Worm (Caenorhabditis elegans) whole organism, early embryonic: Measurements from ENCODE around the gene far-6.

Source experiments
- B0310.2 ChIP-seq: sonication (generic microtip); optimal IDR thresholded peaks from 2 replicates; lab custom pipeline; 2016; ENCODE audit warnings: mild to moderate bottlenecking, missing genetic modification characterization, missing compliant biosample characterization
- ama-1 ChIP-seq: fragments of 150-350 bp; optimal IDR thresholded peaks from 2 replicates; lab custom pipeline; 2014
- hnd-1 ChIP-seq: sonication (generic microtip); optimal IDR thresholded peaks from 2 replicates; lab custom pipeline; 2016; ENCODE audit warnings: missing genetic modification characterization, missing compliant biosample characterization
- pes-1 ChIP-seq: fragments of 200-800 bp; sonication (Bioruptor generic); IDR thresholded peaks from 2 replicates; pipeline ENCODE4 v1.3.6; 2022; ENCODE audit warnings: missing genetic modification reagents, missing genetic modification characterization, missing compliant biosample characterization
- sea-1 ChIP-seq: fragments of 200-800 bp; sonication (Bioruptor generic); conservative IDR thresholded peaks from 2 replicates; pipeline ENCODE4 v1.3.6; 2022; ENCODE audit warnings: missing genetic modification characterization, missing compliant biosample characterization

DNA sequence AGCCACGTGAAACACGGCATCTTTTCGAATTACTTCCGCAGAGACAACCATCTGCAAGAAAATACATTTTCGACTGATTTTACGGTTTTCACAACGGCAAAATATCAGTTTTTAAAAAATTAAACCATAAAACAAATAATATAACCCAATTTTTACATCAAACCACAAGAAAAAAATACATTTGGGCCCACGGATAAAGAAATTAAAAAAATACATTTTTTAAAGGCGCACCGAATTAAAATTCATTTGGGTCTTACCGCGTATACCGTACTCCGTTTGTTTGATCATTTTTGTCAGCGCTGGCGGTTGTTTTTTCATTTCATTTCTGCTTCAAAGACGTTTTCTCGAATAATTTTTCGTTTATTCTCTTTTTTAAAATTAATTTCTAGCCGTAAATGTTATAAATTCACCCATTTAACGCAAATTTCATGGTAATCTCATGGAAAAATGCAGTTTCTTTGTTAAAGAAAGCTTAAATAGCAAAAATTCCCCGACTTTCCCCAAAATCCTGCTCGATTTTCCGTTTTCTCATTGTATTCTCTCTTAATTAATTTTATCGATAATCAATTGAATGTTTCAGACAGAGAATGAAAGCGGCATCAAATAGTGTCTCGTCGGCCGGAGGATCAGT lies 25.1 kb downstream of the far-6 start, which contains the start of the genes rec-8 and mex-5:
- TF ChIP-seq ama-1 (lab: Kevin White, UChicago) (no peak), B0310.2 (no peak), hnd-1 (tag; lab: Kevin White, UChicago) (no peak), pes-1 (GFP tag; lab: Robert Waterston, UW) (no peak), sea-1 (GFP tag; lab: Robert Waterston, UW) (no peak)
